Worm (Caenorhabditis elegans) whole organism, mixed stage, embryonic: ENCODE data around the gene tdpo-1.

ENCODE experiments used
- M03D4.4 ChIP-seq: sonication (generic microtip); optimal IDR thresholded peaks from 2 replicates; lab custom pipeline; 2017; ENCODE audit warnings: mild to moderate bottlenecking, missing genetic modification characterization, missing compliant biosample characterization
- bed-3 ChIP-seq: fragments of 200-800 bp; sonication (Bioruptor generic); optimal IDR thresholded peaks from 3 replicates; lab custom pipeline; 2018; ENCODE audit warnings: mild to moderate bottlenecking, missing genetic modification characterization, moderate library complexity, missing compliant biosample characterization
- ceh-39 ChIP-seq: fragments of 150-350 bp; optimal IDR thresholded peaks from 2 replicates; lab custom pipeline; 2014; ENCODE audit warnings: missing biosample characterization, missing genetic modification characterization
- ceh-43 ChIP-seq: fragments of 200-800 bp; sonication (Bioruptor generic); optimal IDR thresholded peaks from 2 replicates; lab custom pipeline; 2018; ENCODE audit warnings: mild to moderate bottlenecking, missing genetic modification characterization, moderate library complexity, missing compliant biosample characterization
- ceh-83 ChIP-seq: fragments of 200-800 bp; sonication (Bioruptor generic); optimal IDR thresholded peaks from 2 replicates; lab custom pipeline; 2018; ENCODE audit warnings: mild to moderate bottlenecking, missing genetic modification characterization, missing compliant biosample characterization
- ces-1 ChIP-seq: fragments of 150-350 bp; optimal IDR thresholded peaks from 2 replicates; lab custom pipeline; 2014; ENCODE audit warnings: missing biosample characterization, missing genetic modification reagents, missing genetic modification characterization
- cnd-1 ChIP-seq: fragments of 200-800 bp; sonication (Bioruptor generic); optimal IDR thresholded peaks from 2 replicates; lab custom pipeline; 2018; ENCODE audit warnings: mild to moderate bottlenecking, missing genetic modification characterization, missing compliant biosample characterization
- drap-1 ChIP-seq: fragments of 200-800 bp; sonication (Bioruptor generic); optimal IDR thresholded peaks from 3 replicates; lab custom pipeline; 2018; ENCODE audit warnings: mild to moderate bottlenecking, missing genetic modification characterization, missing compliant biosample characterization
- elt-1 ChIP-seq: sonication (generic microtip); optimal IDR thresholded peaks from 2 replicates; lab custom pipeline; 2017; ENCODE audit warnings: missing genetic modification characterization, mild to moderate bottlenecking, missing compliant biosample characterization, antibody characterized with exemption, moderate library complexity, borderline replicate concordance; ENCODE audit not compliant: insufficient read depth
- elt-3 ChIP-seq: fragments of 150-350 bp; optimal IDR thresholded peaks from 2 replicates; lab custom pipeline; 2014; ENCODE audit warnings: missing biosample characterization, missing genetic modification characterization
- flh-1 ChIP-seq: fragments of 200-800 bp; sonication (Bioruptor generic); optimal IDR thresholded peaks from 2 replicates; lab custom pipeline; 2018; ENCODE audit warnings: mild to moderate bottlenecking, missing genetic modification characterization, moderate library complexity, missing compliant biosample characterization
- ham-2 ChIP-seq: fragments of 200-800 bp; sonication (Bioruptor generic); optimal IDR thresholded peaks from 2 replicates; lab custom pipeline; 2018; ENCODE audit warnings: mild to moderate bottlenecking, missing genetic modification characterization, missing compliant biosample characterization
- hlh-1 ChIP-seq: fragments of 150-350 bp; optimal IDR thresholded peaks from 2 replicates; lab custom pipeline; 2014; ENCODE audit warnings: missing biosample characterization, missing genetic modification reagents, missing genetic modification characterization
- lin-13 ChIP-seq: fragments of 150-350 bp; optimal IDR thresholded peaks from 2 replicates; lab custom pipeline; 2014; ENCODE audit warnings: missing biosample characterization, missing genetic modification characterization
- lin-32 ChIP-seq: fragments of 200-800 bp; sonication (Bioruptor generic); optimal IDR thresholded peaks from 2 replicates; lab custom pipeline; 2018; ENCODE audit warnings: mild to moderate bottlenecking, missing genetic modification characterization, missing compliant biosample characterization
- lsy-2 ChIP-seq: fragments of 150-350 bp; optimal IDR thresholded peaks from 2 replicates; lab custom pipeline; 2014; ENCODE audit warnings: missing biosample characterization, missing genetic modification characterization
- mab-5 ChIP-seq: fragments of 150-350 bp; optimal IDR thresholded peaks from 2 replicates; lab custom pipeline; 2014; ENCODE audit warnings: missing biosample characterization, missing genetic modification characterization
- mls-2 ChIP-seq: sonication (generic microtip); optimal IDR thresholded peaks from 2 replicates; lab custom pipeline; 2016; ENCODE audit warnings: mild to moderate bottlenecking, missing genetic modification characterization, moderate library complexity, missing compliant biosample characterization
- nhr-12 ChIP-seq: fragments of 150-350 bp; optimal IDR thresholded peaks from 2 replicates; lab custom pipeline; 2014; ENCODE audit warnings: missing biosample characterization, missing genetic modification characterization
- nhr-2 ChIP-seq: fragments of 150-350 bp; optimal IDR thresholded peaks from 2 replicates; lab custom pipeline; 2014; ENCODE audit warnings: missing biosample characterization, missing genetic modification characterization
- nhr-237 ChIP-seq: fragments of 150-350 bp; optimal IDR thresholded peaks from 2 replicates; lab custom pipeline; 2014; ENCODE audit warnings: missing biosample characterization, missing genetic modification characterization
- nhr-76 ChIP-seq: sonication (generic microtip); optimal IDR thresholded peaks from 2 replicates; lab custom pipeline; 2017; ENCODE audit warnings: missing biosample characterization, missing genetic modification characterization
- pha-4 ChIP-seq: fragments of 150-350 bp; optimal IDR thresholded peaks from 2 replicates; lab custom pipeline; 2018; ENCODE audit warnings: missing biosample characterization, missing genetic modification reagents, missing genetic modification characterization
- sem-2 ChIP-seq: fragments of 200-800 bp; sonication (Bioruptor generic); optimal IDR thresholded peaks from 2 replicates; lab custom pipeline; 2018; ENCODE audit warnings: mild to moderate bottlenecking, missing genetic modification characterization, missing compliant biosample characterization
- snpc-4 ChIP-seq: fragments of 150-350 bp; optimal IDR thresholded peaks from 2 replicates; lab custom pipeline; 2014; ENCODE audit warnings: missing biosample characterization, missing genetic modification characterization
- sptf-1 ChIP-seq: sonication (generic microtip); optimal IDR thresholded peaks from 2 replicates; lab custom pipeline; 2017; ENCODE audit warnings: mild to moderate bottlenecking, missing genetic modification characterization, moderate library complexity, missing compliant biosample characterization
- tbx-8 ChIP-seq: fragments of 200-800 bp; sonication (Bioruptor generic); optimal IDR thresholded peaks from 2 replicates; lab custom pipeline; 2018; ENCODE audit warnings: mild to moderate bottlenecking, missing genetic modification characterization, moderate library complexity, missing compliant biosample characterization
- unc-120 ChIP-seq: sonication (generic microtip); optimal IDR thresholded peaks from 2 replicates; lab custom pipeline; 2017; ENCODE audit warnings: missing genetic modification characterization, missing compliant biosample characterization; ENCODE audit not compliant: poor library complexity, severe bottlenecking
- unc-39 ChIP-seq: fragments of 150-350 bp; optimal IDR thresholded peaks from 2 replicates; lab custom pipeline; 2014; ENCODE audit warnings: missing biosample characterization, missing genetic modification characterization
- unc-62 ChIP-seq: fragments of 150-350 bp; optimal IDR thresholded peaks from 2 replicates; lab custom pipeline; 2014; ENCODE audit warnings: missing biosample characterization, missing genetic modification reagents, missing genetic modification characterization
- zip-8 ChIP-seq: fragments of 150-350 bp; optimal IDR thresholded peaks from 2 replicates; lab custom pipeline; 2014; ENCODE audit warnings: missing biosample characterization, missing genetic modification characterization
- ztf-11 ChIP-seq: fragments of 150-350 bp; optimal IDR thresholded peaks from 2 replicates; lab custom pipeline; 2014; ENCODE audit warnings: missing biosample characterization, missing genetic modification characterization

tdpo-1 gene

DNA sequence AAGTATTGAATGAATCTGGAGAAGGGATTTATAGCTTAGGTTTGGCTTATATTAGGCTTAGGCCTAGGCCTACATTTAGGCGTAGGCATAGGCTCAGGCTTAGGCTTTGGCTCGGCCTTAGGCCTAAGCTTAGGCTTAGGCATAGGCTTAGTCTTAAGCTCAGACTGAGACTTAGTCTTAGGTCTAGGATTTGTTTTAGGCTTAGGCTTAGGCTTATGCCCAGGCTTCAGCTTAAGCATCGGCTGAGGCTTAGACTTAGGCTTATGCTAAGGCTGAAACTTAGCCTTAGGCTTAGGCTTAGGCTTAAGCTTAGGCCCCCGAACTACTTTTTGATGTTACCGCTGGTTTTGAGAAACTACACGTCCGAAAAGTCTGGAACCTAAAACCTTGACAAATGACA, 39.1 kb upstream of the tdpo-1 start:
- TF ChIP-seq drap-1 (GFP tag; lab: Kevin White, UChicago) (no peak), mab-5 (tag; lab: Kevin White, UChicago) (no peak), zip-8 (no peak), sem-2 (GFP tag; lab: Kevin White, UChicago) (no peak), mls-2 (tag; lab: Kevin White, UChicago) (no peak), unc-62 (GFP tag; lab: Kevin White, UChicago) (no peak)

DNA sequence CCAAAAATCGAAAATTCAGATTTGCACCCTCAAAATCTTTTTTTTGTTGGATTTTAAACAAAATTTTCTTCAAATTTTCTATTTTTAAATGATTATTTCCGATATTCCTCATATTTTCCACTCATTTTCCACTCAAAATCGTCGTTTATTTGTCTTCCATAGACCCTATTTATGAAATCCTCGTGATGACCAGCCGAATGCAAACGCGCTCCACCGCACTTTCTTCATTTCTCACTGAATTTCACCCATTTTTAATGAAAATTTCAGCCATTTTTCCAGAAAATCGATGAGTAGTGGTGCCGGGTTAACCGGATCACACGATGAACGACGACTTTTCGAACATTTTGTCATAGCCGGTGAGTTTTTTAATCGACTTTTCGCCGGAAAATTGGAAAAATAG, 35.9 kb upstream of the tdpo-1 start, which contains the start of gene denn-4:
Gene denn-4, plus strand, starts transcription at position 280 of the 400 bp plus-strand sequence.
- TF ChIP-seq elt-3 (tag; lab: Kevin White, UChicago), result no peak
- no peak for TF ChIP-seq sptf-1 (tag; lab: Kevin White, UChicago)
- no peak for TF ChIP-seq unc-120 (tag; lab: Kevin White, UChicago)

ce11 chrIV:1924178-1924577, 35.5 kb upstream of the tdpo-1 start:
- no peak for TF ChIP-seq sem-2 (GFP tag; lab: Kevin White, UChicago)
- no peak for TF ChIP-seq cnd-1 (tag; lab: Kevin White, UChicago)
- TF ChIP-seq mab-5 (tag; lab: Kevin White, UChicago), result no peak
- TF ChIP-seq lin-13 (tag; lab: Kevin White, UChicago), result no peak
- no peak for TF ChIP-seq ces-1 (GFP tag; lab: Kevin White, UChicago)
- no peak for TF ChIP-seq M03D4.4 (tag; lab: Kevin White, UChicago)
- no peak for TF ChIP-seq tbx-8
- TF ChIP-seq lin-32 (GFP tag; lab: Kevin White, UChicago), result no peak
- TF ChIP-seq sptf-1 (tag; lab: Kevin White, UChicago), result no peak
- TF ChIP-seq nhr-237 (tag; lab: Kevin White, UChicago), result no peak
- no peak for TF ChIP-seq snpc-4
- no peak for TF ChIP-seq flh-1 (GFP tag; lab: Kevin White, UChicago)
- TF ChIP-seq bed-3 (GFP tag; lab: Kevin White, UChicago), result no peak
- TF ChIP-seq ceh-83 (GFP tag; lab: Kevin White, UChicago), result no peak
- TF ChIP-seq, all 35 proteins: peak for 0

ce11 chrIV:1945200-1945599, 14.5 kb upstream of the tdpo-1 start:
- TF ChIP-seq snpc-4 (no peak), hlh-1 (tag; lab: Kevin White, UChicago) (no peak), ces-1 (GFP tag; lab: Kevin White, UChicago) (no peak), mls-2 (tag; lab: Kevin White, UChicago) (no peak), lsy-2 (tag; lab: Kevin White, UChicago) (no peak), nhr-2 (no peak), ceh-43 (no peak), flh-1 (GFP tag; lab: Kevin White, UChicago) (no peak), nhr-76 (no peak), ham-2 (GFP tag; lab: Kevin White, UChicago) (no peak), zip-8 (no peak), elt-1 (tag; lab: Kevin White, UChicago) (no peak), tbx-8 (no peak), unc-39 (tag; lab: Kevin White, UChicago) (no peak), pha-4 (no peak), nhr-237 (tag; lab: Kevin White, UChicago) (no peak), ceh-39 (tag; lab: Kevin White, UChicago) (no peak), ztf-11 (tag; lab: Kevin White, UChicago) (no peak), lin-32 (GFP tag; lab: Kevin White, UChicago) (no peak), unc-62 (GFP tag; lab: Kevin White, UChicago) (no peak)

- no peak for TF ChIP-seq ces-1 (GFP tag; lab: Kevin White, UChicago)
- TF ChIP-seq nhr-12 (tag; lab: Kevin White, UChicago), result no peak
- no peak for TF ChIP-seq sem-2 (GFP tag; lab: Kevin White, UChicago)
These were observed 11.8 kb upstream of the tdpo-1 start, which contains the start of gene tsen-54 for ce11 chrIV:1947891-1948290. Gene tsen-54 (plus strand): TSS chrIV:1948191.
